Worm (Caenorhabditis elegans): Measurements from ENCODE around the gene K02F6.7.
A peak's percentile ranks its signal among the peaks of the same experiment; 100 is the strongest.

K02F6.7 gene

DNA sequence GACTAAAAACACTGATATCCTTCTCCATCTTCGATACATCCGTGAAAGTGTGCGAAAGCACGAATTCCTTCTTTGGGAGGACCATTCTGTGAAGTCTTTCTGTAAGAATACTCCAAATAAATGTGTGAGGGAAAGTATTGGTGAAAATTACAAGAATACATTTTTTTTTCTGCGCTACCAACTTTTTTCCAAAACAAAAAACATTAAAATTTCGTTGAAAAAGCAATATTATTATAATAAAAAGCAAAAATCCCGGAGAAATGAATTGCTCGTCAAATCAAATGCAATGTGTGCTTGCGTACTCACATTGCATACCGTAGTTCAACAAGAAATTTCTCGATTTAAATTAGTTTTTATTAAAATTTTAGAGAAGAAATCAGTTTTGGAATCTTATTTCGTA, 15.7 kb downstream of the K02F6.7 start, which contains the start of gene bath-13:
Gene bath-13 (minus strand): TSS at position 101 of the 400 bp plus-strand sequence.
- no peak for TF ChIP-seq jun-1 (tag; optimal IDR thresholded peaks at IDR 0.05)
- TF ChIP-seq egl-5 (tag; optimal IDR thresholded peaks at IDR 0.05): no peak
- no peak for TF ChIP-seq elt-2 (tag; optimal IDR thresholded peaks at IDR 0.05)
- no peak for TF ChIP-seq nhr-25 (tag; optimal IDR thresholded peaks at IDR 0.05)
- no peak for TF ChIP-seq ztf-4 (tag; optimal IDR thresholded peaks at IDR 0.05)
- TF ChIP-seq nhr-77 (tag; optimal IDR thresholded peaks at IDR 0.05): no peak
- TF ChIP-seq ceh-16 (tag; optimal IDR thresholded peaks at IDR 0.05): no peak
- no peak for TF ChIP-seq daf-12 (tag; optimal IDR thresholded peaks at IDR 0.05)
- TF ChIP-seq lsy-12 (tag; optimal IDR thresholded peaks at IDR 0.05): no peak
- TF ChIP-seq egl-27 (tag; optimal IDR thresholded peaks at IDR 0.05): no peak

- TF ChIP-seq ceh-28 (tag; optimal IDR thresholded peaks at IDR 0.05) (no peak), ztf-11 (tag; optimal IDR thresholded peaks at IDR 0.05) (no peak), nhr-77 (tag; optimal IDR thresholded peaks at IDR 0.05) (no peak), tbx-2 (tag; optimal IDR thresholded peaks at IDR 0.05) (no peak)
Measured at ce11 chrII:2518487-2518886, 19.2 kb downstream of the K02F6.7 start.

- peak; percentile 56 for TF ChIP-seq pha-4 (tag; optimal IDR thresholded peaks at IDR 0.05)
- no peak for TF ChIP-seq jun-1 (tag; optimal IDR thresholded peaks at IDR 0.05)
- peak; percentile 38 for TF ChIP-seq nhr-23 (tag; optimal IDR thresholded peaks at IDR 0.05)
- TF ChIP-seq elt-1 (tag; optimal IDR thresholded peaks at IDR 0.05): no peak
- TF ChIP-seq snpc-4 (tag; optimal IDR thresholded peaks at IDR 0.05): no peak
- TF ChIP-seq fkh-2 (tag; optimal IDR thresholded peaks at IDR 0.05): no peak
- TF ChIP-seq ama-1 (optimal IDR thresholded peaks at IDR 0.05): no peak
- TF ChIP-seq lin-15B (tag; optimal IDR thresholded peaks at IDR 0.05): peak; percentile 63
- no peak for TF ChIP-seq nhr-25 (tag; optimal IDR thresholded peaks at IDR 0.05)
- no peak for TF ChIP-seq nhr-77 (tag; optimal IDR thresholded peaks at IDR 0.05)
- no peak for TF ChIP-seq pqm-1 (tag; optimal IDR thresholded peaks at IDR 0.05)
- TF ChIP-seq elt-2 (tag; optimal IDR thresholded peaks at IDR 0.05): peak; percentile 14
- peak; percentile 24 for TF ChIP-seq hmg-11 (tag; optimal IDR thresholded peaks at IDR 0.05)
- no peak for TF ChIP-seq mdl-1 (tag; optimal IDR thresholded peaks at IDR 0.05)
- TF ChIP-seq ceh-9 (tag; optimal IDR thresholded peaks at IDR 0.05): no peak
- no peak for TF ChIP-seq ceh-28 (tag; optimal IDR thresholded peaks at IDR 0.05)
- TF ChIP-seq nfya-1 (tag; optimal IDR thresholded peaks at IDR 0.05; ENCODE audit: insufficient read depth): peak; percentile 43
- no peak for TF ChIP-seq tbx-2 (tag; optimal IDR thresholded peaks at IDR 0.05)
- no peak for TF ChIP-seq nhr-28 (tag; optimal IDR thresholded peaks at IDR 0.05)
- TF ChIP-seq egl-27 (tag; optimal IDR thresholded peaks at IDR 0.05): no peak
- TF ChIP-seq nhr-11 (tag; optimal IDR thresholded peaks at IDR 0.05): no peak
- no peak for TF ChIP-seq fkh-10 (GFP tag; optimal IDR thresholded peaks at IDR 0.05)
Measured at ce11 chrII:2504431-2504928, 33.2 kb downstream of the K02F6.7 start, which contains the start of gene gbas-1. Gene gbas-1, plus strand, starts transcription at chrII:2504878.

- TF ChIP-seq ceh-28 (tag; optimal IDR thresholded peaks at IDR 0.05) (peak; percentile 19), nhr-23 (tag; optimal IDR thresholded peaks at IDR 0.05) (no peak), elt-2 (tag; optimal IDR thresholded peaks at IDR 0.05) (peak; percentile 84)
Measured at ce11 chrII:2503703-2504430, 33.8 kb downstream of the K02F6.7 start.

DNA sequence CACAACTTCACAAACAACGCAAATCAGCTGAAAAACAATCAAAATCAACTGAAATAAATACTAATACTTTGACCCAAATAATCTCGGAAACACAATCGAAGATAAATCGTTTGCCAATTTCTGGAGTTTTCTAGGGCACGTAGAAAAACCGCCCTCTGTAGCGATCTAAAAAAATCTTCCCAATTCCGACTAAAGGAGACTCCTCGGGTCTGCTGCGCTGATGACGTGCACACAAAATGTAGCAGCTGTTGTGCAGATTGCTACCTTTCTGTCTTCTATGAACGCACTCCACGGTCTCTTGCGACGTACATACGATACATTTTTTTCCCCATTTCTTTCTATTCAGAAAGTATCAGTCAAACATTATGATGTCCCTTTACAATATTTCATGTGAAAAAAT, 49.3 kb downstream of the K02F6.7 start, which contains the start of gene F53G2.1:
Gene F53G2.1 (plus strand): TSS at position 301 of the 400 bp plus-strand sequence.
- TF ChIP-seq nhr-25 (tag; optimal IDR thresholded peaks at IDR 0.05) (no peak), nhr-11 (tag; optimal IDR thresholded peaks at IDR 0.05) (no peak), pqm-1 (tag; optimal IDR thresholded peaks at IDR 0.05) (no peak), fkh-10 (GFP tag; optimal IDR thresholded peaks at IDR 0.05) (no peak), nhr-28 (tag; optimal IDR thresholded peaks at IDR 0.05) (no peak), elt-3 (tag; optimal IDR thresholded peaks at IDR 0.05) (no peak), eor-1 (tag; optimal IDR thresholded peaks at IDR 0.05) (no peak), zag-1 (tag; optimal IDR thresholded peaks at IDR 0.05) (no peak), nhr-12 (tag; optimal IDR thresholded peaks at IDR 0.05) (no peak), elt-2 (tag; optimal IDR thresholded peaks at IDR 0.05) (no peak), lin-15B (tag; optimal IDR thresholded peaks at IDR 0.05) (no peak)
